Worm (Caenorhabditis elegans): ENCODE results near the gene Y116A8C.43.

- no peak for TF ChIP-seq ceh-82 (tag; optimal IDR thresholded peaks at IDR 0.05)
- no peak for TF ChIP-seq ztf-11 (tag; optimal IDR thresholded peaks at IDR 0.05)
- no peak for TF ChIP-seq fos-1 (tag; optimal IDR thresholded peaks at IDR 0.05)
- TF ChIP-seq unc-39 (tag; optimal IDR thresholded peaks at IDR 0.05) = no peak
- TF ChIP-seq nhr-23 (tag; optimal IDR thresholded peaks at IDR 0.05) = no peak
- TF ChIP-seq lsy-2 (tag; optimal IDR thresholded peaks at IDR 0.05) = no peak
- TF ChIP-seq unc-62 (GFP tag; optimal IDR thresholded peaks at IDR 0.05) = no peak
- no peak for TF ChIP-seq mdl-1 (tag; optimal IDR thresholded peaks at IDR 0.05)
- TF ChIP-seq nhr-237 (tag; optimal IDR thresholded peaks at IDR 0.05) = no peak
- TF ChIP-seq zag-1 (tag; optimal IDR thresholded peaks at IDR 0.05) = no peak
- TF ChIP-seq skn-1 (tag; optimal IDR thresholded peaks at IDR 0.05) = no peak
These were observed 14.5 kb downstream of the Y116A8C.43 start for ce11 chrIV:17103116-17103515.
